Worm (Caenorhabditis elegans) whole organism, early embryonic: ENCODE measurements around the gene Y54G2A.49.

Experiments used
- B0310.2 ChIP-seq: sonication (generic microtip); optimal IDR thresholded peaks from 2 replicates; lab custom pipeline; 2016; ENCODE audit warnings: mild to moderate bottlenecking, missing genetic modification characterization, missing compliant biosample characterization
- ama-1 ChIP-seq: fragments of 150-350 bp; optimal IDR thresholded peaks from 2 replicates; lab custom pipeline; 2014
- ceh-13 ChIP-seq: fragments of 200-800 bp; sonication (Bioruptor generic); optimal IDR thresholded peaks from 2 replicates; lab custom pipeline; 2018; ENCODE audit warnings: mild to moderate bottlenecking, missing genetic modification characterization, missing compliant biosample characterization
- flt-1 ChIP-seq: fragments of 200-800 bp; sonication (Bioruptor generic); IDR thresholded peaks from 2 replicates; pipeline ENCODE4 v1.3.6; 2022; ENCODE audit warnings: missing genetic modification characterization, missing compliant biosample characterization
- hmbx-1 ChIP-seq: sonication (generic microtip); optimal IDR thresholded peaks from 2 replicates; lab custom pipeline; 2016; ENCODE audit warnings: mild to moderate bottlenecking, missing genetic modification characterization, missing compliant biosample characterization
- hmg-4 ChIP-seq: fragments of 200-800 bp; sonication (Bioruptor generic); optimal IDR thresholded peaks from 2 replicates; lab custom pipeline; 2018; ENCODE audit warnings: mild to moderate bottlenecking, missing genetic modification characterization, missing compliant biosample characterization
- pes-1 ChIP-seq: fragments of 200-800 bp; sonication (Bioruptor generic); IDR thresholded peaks from 2 replicates; pipeline ENCODE4 v1.3.6; 2022; ENCODE audit warnings: missing genetic modification reagents, missing genetic modification characterization, missing compliant biosample characterization
- scrt-1 ChIP-seq: fragments of 200-800 bp; sonication (Bioruptor generic); IDR thresholded peaks from 2 replicates; pipeline ENCODE4 v1.3.6; 2022; ENCODE audit warnings: missing genetic modification characterization, missing compliant biosample characterization
- tbx-11 ChIP-seq: fragments of 200-800 bp; sonication (Bioruptor generic); IDR thresholded peaks from 2 replicates; pipeline ENCODE4 v1.3.6; 2022; ENCODE audit warnings: missing genetic modification characterization, missing compliant biosample characterization

DNA sequence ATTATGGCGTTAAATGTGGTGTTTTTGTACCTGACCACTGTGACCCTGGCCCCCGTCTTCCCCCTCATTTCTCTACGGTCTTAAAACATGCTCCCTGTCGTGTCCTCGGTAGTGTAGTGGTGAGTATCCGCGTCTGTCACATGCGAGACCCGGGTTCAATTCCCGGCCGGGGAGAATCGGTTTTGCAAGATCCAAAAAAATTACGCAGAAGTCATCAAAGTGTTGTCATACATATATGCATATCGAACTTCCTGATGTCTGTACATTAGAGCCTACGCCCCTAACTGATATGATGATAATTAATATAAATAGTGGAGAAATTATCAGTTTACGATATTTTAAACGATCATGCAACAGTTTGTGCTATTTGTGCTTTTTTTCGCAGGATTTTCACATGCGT, 47.5 kb downstream of the Y54G2A.49 start, which contains the start of gene Y54G2A.45:
- TF ChIP-seq ceh-13 (GFP tag; lab: Kevin White, UChicago) (peak; percentile 80), B0310.2 (tag; lab: Kevin White, UChicago) (peak; percentile 81), flt-1 (peak; percentile 85), ama-1 (no peak), hmg-4 (GFP tag; lab: Kevin White, UChicago) (peak; percentile 87), pes-1 (GFP tag; lab: Robert Waterston, UW) (peak; percentile 88), hmbx-1 (tag; lab: Kevin White, UChicago) (peak; percentile 49), tbx-11 (GFP tag; lab: Robert Waterston, UW) (peak; percentile 81), scrt-1 (GFP tag; lab: Robert Waterston, UW) (peak; percentile 82)
